Fruit fly (Drosophila melanogaster): ENCODE measurements around the gene CG12155.

The CG12155 gene

dm6 chrX:7710439-7711154 lies 18.0 kb upstream of the CG12155 start (continued):
- TF ChIP-seq CG3163 (GFP tag; optimal IDR thresholded peaks at IDR 0.05) (peak; percentile 43), CoRest (tag; optimal IDR thresholded peaks at IDR 0.05) (peak; percentile 55), HLH3B (GFP tag; IDR thresholded peaks at IDR 0.05) (no peak), Stat92E (GFP tag; optimal IDR thresholded peaks at IDR 0.05) (no peak), twi (tag; optimal IDR thresholded peaks at IDR 0.05) (peak; percentile 8), wor (GFP tag; IDR thresholded peaks at IDR 0.05) (no peak), CG12236 (GFP tag; optimal IDR thresholded peaks at IDR 0.05) (no peak), chif (GFP tag; optimal IDR thresholded peaks at IDR 0.05) (peak in 1 of 2 experiments; percentile 55), hkb (optimal IDR thresholded peaks at IDR 0.05) (no peak), hkb (GFP tag; IDR thresholded peaks at IDR 0.05) (no peak), sens-2 (GFP tag; IDR thresholded peaks at IDR 0.05) (no peak), mam (GFP tag; optimal IDR thresholded peaks at IDR 0.05) (peak; percentile 9), Xbp1 (GFP tag; optimal IDR thresholded peaks at IDR 0.05) (peak; percentile 71), H2.0 (GFP tag; IDR thresholded peaks at IDR 0.05) (0 out of 2 replicates have a peak, but pooled peaks have one; percentile 3), Ssrp (tag; optimal IDR thresholded peaks at IDR 0.05) (no peak), Rfx (GFP tag; IDR thresholded peaks at IDR 0.05) (peak; percentile 72), unc-4 (GFP tag; IDR thresholded peaks at IDR 0.05; ENCODE audit: partially characterized antibody) (peak; percentile 49; the same call in 1 of the 2 replicates), CG5245 (GFP tag; optimal IDR thresholded peaks at IDR 0.05) (peak; percentile 39), Med (GFP tag) (peak; percentile 92), CG34224 (GFP tag; IDR thresholded peaks at IDR 0.05; ENCODE audit: partially characterized antibody) (peak; percentile 38; the same call in 1 of the 3 replicates), H15 (GFP tag; IDR thresholded peaks at IDR 0.05) (no peak), otp (GFP tag; IDR thresholded peaks at IDR 0.05) (0 out of 3 replicates have a peak, but pooled peaks have one; percentile 46), fd96Cb (tag; optimal IDR thresholded peaks at IDR 0.05) (no peak), Myb (GFP tag; optimal IDR thresholded peaks at IDR 0.05) (peak; percentile 100), CG9797 (GFP tag; optimal IDR thresholded peaks at IDR 0.05) (peak; percentile 34), bab2 (GFP tag; optimal IDR thresholded peaks at IDR 0.05) (peak; percentile 4), Bgb (GFP tag; IDR thresholded peaks at IDR 0.05; ENCODE audit: partially characterized antibody) (peak; percentile 42; the same call in 1 of the 2 replicates), gfzf (GFP tag; optimal IDR thresholded peaks at IDR 0.05) (peak; percentile 36), run (tag; optimal IDR thresholded peaks at IDR 0.05) (no peak), CG32532 (GFP tag; IDR thresholded peaks at IDR 0.05) (peak; percentile 65; the same call in 1 of the 2 replicates), onecut (GFP tag; IDR thresholded peaks at IDR 0.05) (peak; percentile 55; the same call in 1 of the 2 replicates), CG13894 (tag; optimal IDR thresholded peaks at IDR 0.05) (peak; percentile 52), NFAT (GFP tag; IDR thresholded peaks at IDR 0.05) (peak; percentile 74), pnt (GFP tag; optimal IDR thresholded peaks at IDR 0.05) (peak; percentile 13), Asciz (GFP tag; optimal IDR thresholded peaks at IDR 0.05) (no peak), CG11456 (GFP tag; IDR thresholded peaks at IDR 0.05) (peak; percentile 74; the same call in 2 of the 3 replicates), CG13287 (GFP tag; IDR thresholded peaks at IDR 0.05; ENCODE audit: partially characterized antibody) (peak; percentile 34), Dad (GFP tag; optimal IDR thresholded peaks at IDR 0.05) (no peak), jumu (GFP tag; optimal IDR thresholded peaks at IDR 0.05) (no peak), CG10209 (GFP tag; optimal IDR thresholded peaks at IDR 0.05) (peak; percentile 78), CG2678 (tag; optimal IDR thresholded peaks at IDR 0.05) (no peak), CG31365 (tag; optimal IDR thresholded peaks at IDR 0.05) (peak; percentile 26), CG17328 (GFP tag; IDR thresholded peaks at IDR 0.05) (0 out of 2 replicates have a peak, but pooled peaks have one; percentile 38), CG11560 (tag; IDR thresholded peaks at IDR 0.05) (peak; percentile 35; the same call in 1 of the 3 replicates), BEAF-32 (GFP tag; optimal IDR thresholded peaks at IDR 0.05) (peak; percentile 42), CG10321 (GFP tag; IDR thresholded peaks at IDR 0.05) (no peak), HmgZ (tag; optimal IDR thresholded peaks at IDR 0.05) (peak; percentile 41), so (GFP tag; IDR thresholded peaks at IDR 0.05) (no peak), Scr (GFP tag; IDR thresholded peaks at IDR 0.05; ENCODE audit: partially characterized antibody) (peak; percentile 16; the same call in 1 of the 2 replicates)

Measured in whole organism, embryonic.